Fruit fly (Drosophila melanogaster) whole organism, embryonic: Measurements from ENCODE around the gene Grx5.

Experiments used
- BEAF-32 ChIP-seq: fragments of 200-800 bp; sonication (Bioruptor generic); optimal IDR thresholded peaks from 3 replicates; lab custom pipeline; 2017; ENCODE audit warnings: missing biosample characterization, missing genetic modification characterization, mild to moderate bottlenecking, moderate library complexity, missing genetic modification reagents
- CG10959 ChIP-seq: fragments of 200-800 bp; sonication (Bioruptor generic); IDR thresholded peaks from 2 replicates; pipeline ENCODE4 v1.3.6; 2022; ENCODE audit warnings: missing biosample characterization, missing genetic modification characterization
- CG13287 ChIP-seq: fragments of 200-800 bp; sonication (Bioruptor generic); IDR thresholded peaks from 2 replicates; pipeline ENCODE4 v1.3.6; 2022; ENCODE audit warnings: missing biosample characterization, missing genetic modification characterization; ENCODE audit not compliant: partially characterized antibody
- CG13894 ChIP-seq: fragments of 200-800 bp; sonication (Bioruptor generic); optimal IDR thresholded peaks from 3 replicates; lab custom pipeline; 2018; ENCODE audit warnings: missing biosample characterization, mild to moderate bottlenecking, missing genetic modification characterization, moderate library complexity
- CG15269 ChIP-seq: fragments of 200-800 bp; sonication (Bioruptor generic); optimal IDR thresholded peaks from 2 replicates; lab custom pipeline; 2018; ENCODE audit warnings: missing biosample characterization, mild to moderate bottlenecking, missing genetic modification characterization, moderate library complexity
- CG1529 ChIP-seq: fragments of 200-800 bp; sonication (Bioruptor generic); optimal IDR thresholded peaks from 3 replicates; lab custom pipeline; 2018; ENCODE audit warnings: missing biosample characterization, missing genetic modification characterization
- CG1603 ChIP-seq: fragments of 200-800 bp; sonication (Bioruptor generic); optimal IDR thresholded peaks from 2 replicates; lab custom pipeline; 2019; ENCODE audit warnings: missing biosample characterization, mild to moderate bottlenecking, missing genetic modification characterization, moderate library complexity
- CG17612 ChIP-seq: fragments of 200-800 bp; sonication (Bioruptor generic); IDR thresholded peaks from 2 replicates; pipeline ENCODE4 v1.3.6; 2022; ENCODE audit warnings: missing biosample characterization, missing genetic modification characterization
- CG18011 ChIP-seq: fragments of 200-800 bp; sonication (Bioruptor generic); optimal IDR thresholded peaks from 2 replicates; lab custom pipeline; 2017; ENCODE audit warnings: missing biosample characterization, missing genetic modification characterization, mild to moderate bottlenecking, moderate library complexity, missing genotype
- CG18476 ChIP-seq: fragments of 200-800 bp; sonication (Bioruptor generic); optimal IDR thresholded peaks from 2 replicates; lab custom pipeline; 2016; ENCODE audit warnings: missing biosample characterization, mild to moderate bottlenecking, missing genetic modification characterization
- CG30020 ChIP-seq: fragments of 200-800 bp; optimal IDR thresholded peaks from 2 replicates; lab custom pipeline; 2019; ENCODE audit warnings: missing biosample characterization, mild to moderate bottlenecking, missing genetic modification characterization, moderate library complexity
- CG4328 ChIP-seq: fragments of 200-800 bp; sonication (Bioruptor generic); optimal IDR thresholded peaks from 3 replicates; lab custom pipeline; 2017; ENCODE audit warnings: missing biosample characterization, missing genetic modification reagents, missing genetic modification characterization
- CG4404 ChIP-seq: fragments of 200-800 bp; sonication (Bioruptor generic); IDR thresholded peaks from 2 replicates; pipeline ENCODE4 v1.3.6; 2022; ENCODE audit warnings: missing biosample characterization, missing genetic modification characterization
- CG4424 ChIP-seq: fragments of 200-800 bp; sonication (Bioruptor generic); optimal IDR thresholded peaks from 3 replicates; lab custom pipeline; 2016; ENCODE audit warnings: missing biosample characterization, missing genetic modification characterization
- CG6813 ChIP-seq: fragments of 200-800 bp; sonication (Bioruptor generic); optimal IDR thresholded peaks from 2 replicates; lab custom pipeline; 2017; ENCODE audit warnings: missing biosample characterization, missing genetic modification characterization, mild to moderate bottlenecking, moderate library complexity, missing genetic modification reagents
- CG7357 ChIP-seq: fragments of 200-800 bp; sonication (Bioruptor generic); IDR thresholded peaks from 3 replicates; pipeline ENCODE4 v1.3.6; 2022; ENCODE audit warnings: missing biosample characterization, missing genetic modification characterization
- CG8290 ChIP-seq, 3 experiments: fragments of 200-800 bp; sonication (Bioruptor generic); optimal IDR thresholded peaks; 2 replicates each; lab custom pipeline; 2016 to 2019; ENCODE audit warnings: missing biosample characterization in 3 of 3, missing genetic modification characterization in 3 of 3, mild to moderate bottlenecking in 2 of 3, moderate library complexity in 1 of 3
- CG9817 ChIP-seq: fragments of 200-800 bp; sonication (Bioruptor generic); optimal IDR thresholded peaks from 2 replicates; lab custom pipeline; 2018; ENCODE audit warnings: missing biosample characterization, mild to moderate bottlenecking, missing genetic modification characterization, moderate library complexity
- CrebB ChIP-seq: fragments of 200-800 bp; sonication (Bioruptor generic); optimal IDR thresholded peaks from 3 replicates; lab custom pipeline; 2018; ENCODE audit warnings: missing biosample characterization, mild to moderate bottlenecking, missing genetic modification characterization
- D19B ChIP-seq: fragments of 200-800 bp; sonication (Bioruptor generic); optimal IDR thresholded peaks from 2 replicates; lab custom pipeline; 2017; ENCODE audit warnings: missing biosample characterization, mild to moderate bottlenecking, missing genetic modification characterization
- Dad ChIP-seq: fragments of 200-800 bp; sonication (Bioruptor generic); optimal IDR thresholded peaks from 3 replicates; lab custom pipeline; 2016; ENCODE audit warnings: missing biosample characterization, missing genetic modification characterization
- Doc3 ChIP-seq: fragments of 200-800 bp; sonication (Bioruptor generic); IDR thresholded peaks from 3 replicates; pipeline ENCODE4 v1.3.6; 2022; ENCODE audit warnings: missing biosample characterization, missing genetic modification characterization; ENCODE audit not compliant: partially characterized antibody
- Eip74EF ChIP-seq, 2 experiments: fragments of 200-800 bp in 1 of 2; fragments of >200 bp in 1 of 2; sonication (Bioruptor generic) in 1 of 2; optimal IDR thresholded peaks; 2 replicates each; lab custom pipeline; 2017 to 2019; ENCODE audit warnings: missing biosample characterization in 2 of 2, missing genetic modification characterization in 2 of 2, mild to moderate bottlenecking in 1 of 2, moderate library complexity in 1 of 2
- HHEX ChIP-seq: fragments of 200-800 bp; sonication (Bioruptor generic); optimal IDR thresholded peaks from 3 replicates; lab custom pipeline; 2017; ENCODE audit warnings: missing biosample characterization, mild to moderate bottlenecking, missing genetic modification characterization, missing genetic modification reagents
- HmgD ChIP-seq: fragments of 200-800 bp; sonication (Bioruptor generic); optimal IDR thresholded peaks from 3 replicates; lab custom pipeline; 2016; ENCODE audit warnings: missing biosample characterization, missing genetic modification characterization
- Hsf ChIP-seq: fragments of 200-800 bp; sonication (Bioruptor generic); optimal IDR thresholded peaks from 3 replicates; lab custom pipeline; 2016; ENCODE audit warnings: missing biosample characterization, missing genetic modification characterization
- Mrtf ChIP-seq: fragments of 200-800 bp; sonication (Bioruptor generic); IDR thresholded peaks from 3 replicates; pipeline ENCODE4 v1.3.6; 2022; ENCODE audit warnings: missing biosample characterization, missing genetic modification characterization
- Oaz ChIP-seq: fragments of 200-800 bp; sonication (Bioruptor generic); IDR thresholded peaks from 2 replicates; pipeline ENCODE4 v1.3.6; 2022; ENCODE audit warnings: missing biosample characterization, missing genetic modification characterization
- Stat92E ChIP-seq, 3 experiments: fragments of >200 bp in 2 of 3; fragments of 200-800 bp in 1 of 3; sonication (Bioruptor generic) in 1 of 3; optimal IDR thresholded peaks; 2 replicates each; lab custom pipeline; 2017 to 2019; ENCODE audit warnings: missing biosample characterization in 3 of 3, missing genetic modification characterization in 3 of 3, mild to moderate bottlenecking in 1 of 3, moderate library complexity in 1 of 3
- ap ChIP-seq: fragments of 200-800 bp; sonication (Bioruptor generic); IDR thresholded peaks from 2 replicates; pipeline ENCODE4 v1.3.6; 2022; ENCODE audit warnings: missing biosample characterization, missing genetic modification characterization
- caup ChIP-seq: fragments of 200-800 bp; sonication (Bioruptor generic); optimal IDR thresholded peaks from 3 replicates; lab custom pipeline; 2017; ENCODE audit warnings: missing biosample characterization, mild to moderate bottlenecking, missing genetic modification characterization, moderate library complexity; ENCODE audit not compliant: severe bottlenecking
- chinmo ChIP-seq: fragments of 200-800 bp; sonication (Bioruptor generic); IDR thresholded peaks from 4 replicates; pipeline ENCODE4 v1.3.6; 2022; ENCODE audit warnings: missing biosample characterization, missing genetic modification characterization; ENCODE audit not compliant: partially characterized antibody
- chm ChIP-seq: fragments of 200-800 bp; sonication (Bioruptor generic); IDR thresholded peaks from 2 replicates; pipeline ENCODE4 v1.3.6; 2022; ENCODE audit warnings: missing biosample characterization, missing genetic modification characterization
- crol ChIP-seq: fragments of 200-800 bp; sonication (Bioruptor generic); IDR thresholded peaks from 2 replicates; pipeline ENCODE4 v1.3.6; 2022; ENCODE audit warnings: missing biosample characterization, missing genetic modification characterization
- dati ChIP-seq: fragments of 200-800 bp; sonication (Bioruptor generic); IDR thresholded peaks from 2 replicates; pipeline ENCODE4 v1.3.6; 2022; ENCODE audit warnings: missing biosample characterization, missing genetic modification characterization
- dimm ChIP-seq: fragments of 200-800 bp; sonication (Bioruptor generic); IDR thresholded peaks from 2 replicates; pipeline ENCODE4 v1.3.6; 2022; ENCODE audit warnings: missing biosample characterization, missing genetic modification characterization
- disco-r ChIP-seq: fragments of 200-800 bp; sonication (Bioruptor generic); optimal IDR thresholded peaks from 2 replicates; lab custom pipeline; 2016; ENCODE audit warnings: missing biosample characterization, missing genetic modification characterization
- dm ChIP-seq: fragments of 200-800 bp; sonication (Bioruptor generic); optimal IDR thresholded peaks from 3 replicates; lab custom pipeline; 2016; ENCODE audit warnings: missing biosample characterization, missing genetic modification characterization
- dmrt11E ChIP-seq: fragments of 200-800 bp; sonication (Bioruptor generic); optimal IDR thresholded peaks from 3 replicates; lab custom pipeline; 2018; ENCODE audit warnings: missing biosample characterization, mild to moderate bottlenecking, missing genetic modification characterization, moderate library complexity
- dpn ChIP-seq, 2 experiments: fragments of 200-800 bp; sonication (Bioruptor generic); optimal IDR thresholded peaks; 3 replicates each; lab custom pipeline; 2016; ENCODE audit warnings: missing biosample characterization in 2 of 2, missing genetic modification characterization in 2 of 2
- dysf ChIP-seq: fragments of 200-800 bp; sonication (Bioruptor generic); IDR thresholded peaks from 3 replicates; pipeline ENCODE4 v1.3.6; 2022; ENCODE audit warnings: missing biosample characterization, missing genetic modification characterization
- grau ChIP-seq: fragments of 200-800 bp; optimal IDR thresholded peaks from 3 replicates; lab custom pipeline; 2019; ENCODE audit warnings: missing biosample characterization, mild to moderate bottlenecking, missing genetic modification characterization, moderate library complexity
- lbe ChIP-seq: fragments of 200-800 bp; sonication (Bioruptor generic); optimal IDR thresholded peaks from 2 replicates; lab custom pipeline; 2016; ENCODE audit warnings: missing biosample characterization, mild to moderate bottlenecking, missing genetic modification characterization
- lmd ChIP-seq: fragments of 200-800 bp; sonication (Bioruptor generic); IDR thresholded peaks from 2 replicates; pipeline ENCODE4 v1.3.6; 2022; ENCODE audit warnings: missing biosample characterization, missing genetic modification characterization
- peb ChIP-seq: fragments of 200-800 bp; sonication (Bioruptor generic); IDR thresholded peaks from 2 replicates; pipeline ENCODE4 v1.3.6; 2022; ENCODE audit warnings: missing biosample characterization, missing genetic modification characterization
- row ChIP-seq: fragments of 200-800 bp; sonication (Bioruptor generic); IDR thresholded peaks from 3 replicates; pipeline ENCODE4 v1.3.6; 2022; ENCODE audit warnings: missing biosample characterization, missing genetic modification characterization
- sd ChIP-seq: fragments of 200-800 bp; sonication (Bioruptor generic); optimal IDR thresholded peaks from 3 replicates; lab custom pipeline; 2018; ENCODE audit warnings: missing biosample characterization, mild to moderate bottlenecking, missing genetic modification characterization, moderate library complexity
- unc-4 ChIP-seq: fragments of 200-800 bp; sonication (Bioruptor generic); IDR thresholded peaks from 2 replicates; pipeline ENCODE4 v1.3.6; 2022; ENCODE audit warnings: missing biosample characterization, missing genetic modification characterization; ENCODE audit not compliant: partially characterized antibody

The Grx5 gene

dm6 chrX:14832562-14833303, 5.3 kb downstream of the Grx5 start, which contains the start of gene CG14411 (continued):
- no peak for TF ChIP-seq Doc3 (GFP tag; lab: Robert Waterston, UW)
- TF ChIP-seq row (GFP tag; lab: Robert Waterston, UW): peak; percentile 59; the same call in 2 of the 3 replicates
- no peak for TF ChIP-seq CG15269 (tag; lab: Kevin White, UChicago)
- no peak for TF ChIP-seq D19B (GFP tag; lab: Kevin White, UChicago)
- TF ChIP-seq CG13287 (GFP tag; lab: Robert Waterston, UW): no peak
- TF ChIP-seq CG7357: no peak
- no peak for TF ChIP-seq Hsf (GFP tag; lab: Kevin White, UChicago)
- TF ChIP-seq peb (GFP tag; lab: Robert Waterston, UW): no peak
- TF ChIP-seq dm: peak; percentile 32
- no peak for TF ChIP-seq dimm (GFP tag; lab: Robert Waterston, UW)
- TF ChIP-seq Mrtf (GFP tag; lab: Robert Waterston, UW): no peak
- no peak for TF ChIP-seq CG8290 (GFP tag; optimal IDR thresholded peaks at IDR 0.05; lab: Kevin White, UChicago)
- peak in 1 of 2 experiments; percentile 35 for TF ChIP-seq CG8290 (tag; optimal IDR thresholded peaks at IDR 0.05; lab: Kevin White, UChicago)
- no peak for TF ChIP-seq Oaz (GFP tag; lab: Robert Waterston, UW)
- TF ChIP-seq HmgD (GFP tag; lab: Kevin White, UChicago): peak; percentile 1
- TF ChIP-seq Stat92E (GFP tag; optimal IDR thresholded peaks at IDR 0.05; lab: Kevin White, UChicago): no peak
- no peak for TF ChIP-seq chm (GFP tag; lab: Robert Waterston, UW)
- TF ChIP-seq Dad (GFP tag; lab: Kevin White, UChicago): no peak
- TF ChIP-seq BEAF-32 (GFP tag; lab: Kevin White, UChicago): no peak
- TF ChIP-seq CG30020: no peak
- TF ChIP-seq CG9817 (tag; lab: Kevin White, UChicago): no peak
- TF ChIP-seq ap: no peak
- TF ChIP-seq dmrt11E: no peak
- TF ChIP-seq sd: peak; percentile 36
- TF ChIP-seq CG4328: no peak
- TF ChIP-seq HHEX (GFP tag; lab: Kevin White, UChicago): no peak
- peak; percentile 85 for TF ChIP-seq chinmo (GFP tag; lab: Robert Waterston, UW)
- no peak for TF ChIP-seq grau
- no peak for TF ChIP-seq dpn (GFP tag; optimal IDR thresholded peaks at IDR 0.05; lab: Kevin White, UChicago)
- no peak for TF ChIP-seq CG1529 (GFP tag; lab: Kevin White, UChicago)
- TF ChIP-seq CG17612 (GFP tag; lab: Robert Waterston, UW): no peak
- no peak for TF ChIP-seq CG10959
- TF ChIP-seq CG1603 (tag; lab: Kevin White, UChicago): peak; percentile 99
- TF ChIP-seq CG6813 (GFP tag; lab: Kevin White, UChicago): no peak
- TF ChIP-seq Eip74EF (GFP tag; optimal IDR thresholded peaks at IDR 0.05; lab: Kevin White, UChicago): no peak
- no peak for TF ChIP-seq unc-4 (GFP tag; lab: Robert Waterston, UW)
- TF ChIP-seq CG18476 (GFP tag; lab: Kevin White, UChicago): no peak
- TF ChIP-seq CrebB (tag; lab: Kevin White, UChicago): no peak
- TF ChIP-seq dysf (GFP tag; lab: Robert Waterston, UW): 0 out of 3 replicates have a peak, but pooled peaks have one; percentile 5
- no peak for TF ChIP-seq CG13894 (tag; lab: Kevin White, UChicago)
- TF ChIP-seq CG4404 (GFP tag; lab: Robert Waterston, UW): no peak
- no peak for TF ChIP-seq caup (GFP tag; lab: Kevin White, UChicago)
- TF ChIP-seq dati (GFP tag; lab: Robert Waterston, UW): no peak
- no peak for TF ChIP-seq disco-r (GFP tag; lab: Kevin White, UChicago)
- TF ChIP-seq CG4424 (GFP tag; lab: Kevin White, UChicago): no peak
- TF ChIP-seq crol: peak; percentile 80
- TF ChIP-seq lbe (GFP tag; lab: Kevin White, UChicago): no peak
- no peak for TF ChIP-seq lmd (GFP tag; lab: Robert Waterston, UW)
- no peak for TF ChIP-seq CG18011 (GFP tag; lab: Kevin White, UChicago)
